Fruit fly (Drosophila melanogaster) S2 (cell line): ENCODE results near the gene CG43293.

Source experiments
- CG8478 ChIP-seq: fragments of >200 bp; optimal IDR thresholded peaks from 2 replicates; lab custom pipeline; 2018
- CTCF ChIP-seq, 2 experiments: fragments of >200 bp; optimal IDR thresholded peaks; 2 replicates each; lab custom pipeline; 2018

DNA sequence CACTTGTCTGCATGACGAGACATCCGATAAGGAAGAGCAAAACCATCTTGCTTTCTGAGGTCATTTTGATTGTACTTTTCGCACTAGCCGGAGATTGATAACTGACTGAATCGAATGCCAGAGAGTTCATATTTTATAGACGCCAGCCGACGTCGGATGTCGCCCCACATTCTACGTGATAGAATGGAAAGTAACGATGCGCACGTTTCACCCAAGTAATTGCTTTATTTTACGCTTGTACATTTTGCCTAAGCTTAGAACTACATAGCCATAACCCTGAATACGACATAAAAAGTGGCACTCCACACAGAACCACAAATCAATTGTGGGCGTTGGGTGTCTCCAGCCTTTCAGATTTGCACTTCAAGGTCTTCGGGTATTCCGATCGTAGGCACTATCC is 47.3 kb downstream of the CG43293 start, which contains the start of gene CG13299:
- TF ChIP-seq CG8478, result no peak
- TF ChIP-seq CTCF (optimal IDR thresholded peaks at IDR 0.05; lab: Kevin White, UChicago), result no peak
